Fruit fly (Drosophila melanogaster) whole organism, wandering third instar larva: ENCODE results near the gene CG14313.
A peak's percentile ranks its signal among the peaks of the same experiment; 100 is the strongest.

ENCODE experiments used
- Abd-B ChIP-seq: fragments of >200 bp; optimal IDR thresholded peaks from 2 replicates; lab custom pipeline; 2017; ENCODE audit warnings: missing biosample characterization, missing genetic modification characterization
- CG32264 ChIP-seq: fragments of 200-800 bp; sonication (Bioruptor generic); optimal IDR thresholded peaks from 2 replicates; lab custom pipeline; 2016; ENCODE audit warnings: missing biosample characterization, missing genetic modification characterization
- CG9705 ChIP-seq: fragments of 200-800 bp; sonication (Bioruptor generic); optimal IDR thresholded peaks from 2 replicates; lab custom pipeline; 2018; ENCODE audit warnings: missing biosample characterization, mild to moderate bottlenecking, missing genetic modification characterization
- CrebA ChIP-seq: fragments of 200-800 bp; sonication (Bioruptor generic); optimal IDR thresholded peaks from 2 replicates; lab custom pipeline; 2016; ENCODE audit warnings: missing biosample characterization, mild to moderate bottlenecking, missing genetic modification characterization, borderline replicate concordance
- Dfd ChIP-seq: fragments of >200 bp; optimal IDR thresholded peaks from 2 replicates; lab custom pipeline; 2017; ENCODE audit warnings: missing biosample characterization, missing genetic modification characterization
- Dif ChIP-seq: fragments of 200-275, 200-300 bp; sonication (Bioruptor generic); optimal IDR thresholded peaks from 2 replicates; lab custom pipeline; 2018; ENCODE audit warnings: missing biosample characterization, missing genetic modification characterization; ENCODE audit not compliant: partially characterized antibody
- GATAd ChIP-seq: sonication (Bioruptor generic); optimal IDR thresholded peaks from 2 replicates; lab custom pipeline; 2016; ENCODE audit warnings: missing biosample characterization, missing genetic modification characterization
- HLH106 ChIP-seq: fragments of 200-800 bp; optimal IDR thresholded peaks from 3 replicates; lab custom pipeline; 2019; ENCODE audit warnings: missing biosample characterization, mild to moderate bottlenecking, missing genetic modification characterization, moderate library complexity
- Hnf4 ChIP-seq: fragments of 200-800 bp; sonication (Bioruptor generic); optimal IDR thresholded peaks from 2 replicates; lab custom pipeline; 2016; ENCODE audit warnings: missing biosample characterization, mild to moderate bottlenecking, missing genetic modification characterization
- Hr78 ChIP-seq: fragments of >200 bp; optimal IDR thresholded peaks from 2 replicates; lab custom pipeline; 2017; ENCODE audit warnings: missing biosample characterization, missing genetic modification characterization
- Hr83 ChIP-seq: fragments of 200-300 bp; sonication (Bioruptor generic); optimal IDR thresholded peaks from 2 replicates; lab custom pipeline; 2016; ENCODE audit warnings: missing biosample characterization, mild to moderate bottlenecking, missing genetic modification characterization, moderate library complexity; ENCODE audit not compliant: poor library complexity, severe bottlenecking
- Jra ChIP-seq: sonication (Bioruptor generic); optimal IDR thresholded peaks from 2 replicates; lab custom pipeline; 2016; ENCODE audit warnings: missing biosample characterization, missing genetic modification characterization
- Mio ChIP-seq: sonication (Bioruptor generic); optimal IDR thresholded peaks from 2 replicates; lab custom pipeline; 2016; ENCODE audit warnings: missing biosample characterization, missing genetic modification characterization
- Myc ChIP-seq: fragments of >200 bp; optimal IDR thresholded peaks from 2 replicates; lab custom pipeline; 2017
- N ChIP-seq: fragments of >200 bp; optimal IDR thresholded peaks from 2 replicates; lab custom pipeline; 2018; ENCODE audit warnings: missing biosample characterization, missing external identifiers, missing genetic modification characterization
- OdsH ChIP-seq: fragments of 200-800 bp; sonication (Bioruptor generic); optimal IDR thresholded peaks from 2 replicates; lab custom pipeline; 2016; ENCODE audit warnings: missing biosample characterization, mild to moderate bottlenecking, missing genetic modification characterization
- Rel ChIP-seq, 2 experiments: fragments of 200-800 bp; sonication (Bioruptor generic) in 1 of 2; optimal IDR thresholded peaks; 2 replicates in 1 of 2; 3 replicates in 1 of 2; lab custom pipeline; 2016 to 2019; ENCODE audit warnings: mild to moderate bottlenecking in 2 of 2, missing biosample characterization in 2 of 2, missing genetic modification characterization in 2 of 2, moderate library complexity in 1 of 2
- Sp1 ChIP-seq: fragments of 200-800 bp; sonication (Bioruptor generic); optimal IDR thresholded peaks from 3 replicates; lab custom pipeline; 2019; ENCODE audit warnings: missing biosample characterization, mild to moderate bottlenecking, missing genetic modification characterization, moderate library complexity
- Vsx2 ChIP-seq: fragments of 200-300, 225-300 bp; sonication (Bioruptor generic); optimal IDR thresholded peaks from 2 replicates; lab custom pipeline; 2018; ENCODE audit warnings: missing biosample characterization, missing genetic modification characterization; ENCODE audit not compliant: partially characterized antibody
- br ChIP-seq: fragments of 200-800 bp; sonication (Bioruptor generic); optimal IDR thresholded peaks from 2 replicates; lab custom pipeline; 2016; ENCODE audit warnings: missing biosample characterization, missing genetic modification characterization
- brk ChIP-seq: fragments of 200-800 bp; sonication (Bioruptor generic); optimal IDR thresholded peaks from 2 replicates; lab custom pipeline; 2016; ENCODE audit warnings: missing biosample characterization, mild to moderate bottlenecking, missing genetic modification characterization
- dl ChIP-seq, 2 experiments: fragments of 175-275, 200-275 bp in 1 of 2; fragments of 200-275 bp in 1 of 2; sonication (Bioruptor generic); optimal IDR thresholded peaks; lab custom pipeline; 2018; ENCODE audit warnings: mild to moderate bottlenecking in 2 of 2, missing biosample characterization in 2 of 2, missing genetic modification characterization in 2 of 2, moderate library complexity in 2 of 2; ENCODE audit not compliant: partially characterized antibody in 2 of 2, insufficient read depth in 1 of 2
- dmrt93B ChIP-seq: fragments of 200-800 bp; sonication (Bioruptor generic); optimal IDR thresholded peaks from 2 replicates; lab custom pipeline; 2018; ENCODE audit warnings: missing biosample characterization, mild to moderate bottlenecking, missing genetic modification characterization
- dsf ChIP-seq: sonication (Bioruptor generic); optimal IDR thresholded peaks from 2 replicates; lab custom pipeline; 2016; ENCODE audit warnings: missing biosample characterization, missing genetic modification characterization, borderline replicate concordance
- ey ChIP-seq: fragments of 200-800 bp; sonication (Bioruptor generic); optimal IDR thresholded peaks from 2 replicates; lab custom pipeline; 2016; ENCODE audit warnings: missing biosample characterization, missing genetic modification characterization
- foxo ChIP-seq, 2 experiments: fragments of 200-800 bp; sonication (Bioruptor generic); optimal IDR thresholded peaks; 2 replicates in 1 of 2; 3 replicates in 1 of 2; lab custom pipeline; 2016 to 2017; ENCODE audit warnings: missing biosample characterization in 2 of 2, missing genetic modification characterization in 2 of 2
- fru ChIP-seq: fragments of 200-800 bp; sonication (Bioruptor generic); optimal IDR thresholded peaks from 3 replicates; lab custom pipeline; 2016; ENCODE audit warnings: missing biosample characterization, mild to moderate bottlenecking, missing genetic modification characterization
- h ChIP-seq: fragments of 200-800 bp; sonication (Bioruptor generic); optimal IDR thresholded peaks from 3 replicates; lab custom pipeline; 2016; ENCODE audit warnings: missing biosample characterization, mild to moderate bottlenecking, missing genetic modification characterization
- jim ChIP-seq: fragments of 175-275, 200-325 bp; sonication (Bioruptor generic); optimal IDR thresholded peaks from 2 replicates; lab custom pipeline; 2016; ENCODE audit warnings: missing biosample characterization, mild to moderate bottlenecking, missing genetic modification characterization
- lola ChIP-seq: fragments of >200 bp; optimal IDR thresholded peaks from 2 replicates; lab custom pipeline; 2017; ENCODE audit warnings: missing biosample characterization, missing genetic modification characterization
- pan ChIP-seq: fragments of >200 bp; optimal IDR thresholded peaks from 2 replicates; lab custom pipeline; 2017
- psq ChIP-seq: fragments of 200-800 bp; sonication (Bioruptor generic); optimal IDR thresholded peaks from 3 replicates; lab custom pipeline; 2017; ENCODE audit warnings: missing biosample characterization, mild to moderate bottlenecking, missing genetic modification characterization, moderate library complexity
- rgr ChIP-seq: fragments of 200-800 bp; sonication (Bioruptor generic); optimal IDR thresholded peaks from 3 replicates; lab custom pipeline; 2016; ENCODE audit warnings: missing biosample characterization, mild to moderate bottlenecking, missing genetic modification characterization
- sage ChIP-seq: fragments of 200-800 bp; sonication (Bioruptor generic); optimal IDR thresholded peaks from 2 replicates; lab custom pipeline; 2016; ENCODE audit warnings: missing biosample characterization, mild to moderate bottlenecking, missing genetic modification characterization
- sv ChIP-seq: fragments of 200-800 bp; sonication (Bioruptor generic); optimal IDR thresholded peaks from 3 replicates; lab custom pipeline; 2016; ENCODE audit warnings: missing biosample characterization, missing genetic modification characterization
- tai ChIP-seq: sonication (Bioruptor generic); optimal IDR thresholded peaks from 2 replicates; lab custom pipeline; 2016; ENCODE audit warnings: missing biosample characterization, missing genetic modification characterization
- usp ChIP-seq: fragments of >200 bp; optimal IDR thresholded peaks from 2 replicates; lab custom pipeline; 2017; ENCODE audit warnings: missing biosample characterization, missing genetic modification characterization
- woc ChIP-seq: sonication (Bioruptor generic); optimal IDR thresholded peaks from 2 replicates; lab custom pipeline; 2016; ENCODE audit warnings: missing biosample characterization, mild to moderate bottlenecking, missing genetic modification characterization

Gene CG14313

dm6 chr3R:18196622-18196990 lies 4.8 kb upstream of the CG14313 start:
- TF ChIP-seq CG32264 (GFP tag; lab: Kevin White, UChicago) (no peak), psq (GFP tag; lab: Kevin White, UChicago) (no peak), HLH106 (tag; lab: Kevin White, UChicago) (no peak), N (no peak), Sp1 (GFP tag; lab: Kevin White, UChicago) (no peak)

- TF ChIP-seq Rel (GFP tag; optimal IDR thresholded peaks at IDR 0.05; lab: Kevin White, UChicago) (no peak), Rel (tag; optimal IDR thresholded peaks at IDR 0.05; lab: Kevin White, UChicago) (no peak), Dfd (GFP tag; lab: Kevin White, UChicago) (peak; percentile 97)
Observed at dm6 chr3R:18195295-18195694, 3.5 kb upstream of the CG14313 start.

dm6 chr3R:18188702-18189125 lies 3.1 kb downstream of the CG14313 start, which contains the start of the genes CG12321 and MED17:
Gene CG12321 (minus strand): TSS chr3R:18188707.
Gene MED17 (plus strand): TSS chr3R:18189072.
- TF ChIP-seq GATAd (GFP tag; lab: Kevin White, UChicago) (peak; percentile 34), HLH106 (tag; lab: Kevin White, UChicago) (peak; percentile 87), OdsH (peak; percentile 82), br (GFP tag; lab: Kevin White, UChicago) (peak; percentile 67), Abd-B (no peak), fru (GFP tag; lab: Kevin White, UChicago) (peak; percentile 79), Dif (GFP tag; lab: Kevin White, UChicago) (no peak), foxo (GFP tag; optimal IDR thresholded peaks at IDR 0.05; lab: Kevin White, UChicago) (peak in 1 of 2 experiments; percentile 88), jim (no peak), sage (no peak), h (peak; percentile 61), Rel (GFP tag; optimal IDR thresholded peaks at IDR 0.05; lab: Kevin White, UChicago) (no peak), Rel (tag; optimal IDR thresholded peaks at IDR 0.05; lab: Kevin White, UChicago) (peak; percentile 18), CrebA (no peak), Mio (GFP tag; lab: Kevin White, UChicago) (peak; percentile 28), brk (GFP tag; lab: Kevin White, UChicago) (no peak), Dfd (GFP tag; lab: Kevin White, UChicago) (no peak), dsf (peak; percentile 65), Sp1 (GFP tag; lab: Kevin White, UChicago) (peak; percentile 84), N (no peak), Myc (lab: Kevin White, UChicago) (peak; percentile 73), ey (peak; percentile 73), Jra (no peak), Hnf4 (no peak), sv (peak; percentile 91), tai (GFP tag; lab: Kevin White, UChicago) (no peak), dl (GFP tag; optimal IDR thresholded peaks at IDR 0.05; lab: Kevin White, UChicago; ENCODE audit: insufficient read depth in 1 of 2, partially characterized antibody in 2 of 2) (no peak), Hr78 (GFP tag; lab: Kevin White, UChicago) (no peak), pan (no peak), lola (GFP tag; lab: Kevin White, UChicago) (no peak), CG9705 (peak; percentile 76), rgr (GFP tag; lab: Kevin White, UChicago) (peak; percentile 94), CG32264 (GFP tag; lab: Kevin White, UChicago) (peak; percentile 0), usp (GFP tag; lab: Kevin White, UChicago) (no peak), woc (peak; percentile 70), psq (GFP tag; lab: Kevin White, UChicago) (peak; percentile 90), dmrt93B (GFP tag; lab: Kevin White, UChicago) (peak; percentile 88), Vsx2 (GFP tag; lab: Kevin White, UChicago) (no peak), Hr83 (GFP tag; lab: Kevin White, UChicago) (peak; percentile 47)
